Worm (Caenorhabditis elegans) whole organism, L4/young adult: ENCODE measurements around the gene M176.9.

Experiments used
- W03F9.2 ChIP-seq: fragments of 150-350 bp; optimal IDR thresholded peaks from 2 replicates; lab custom pipeline; 2014; ENCODE audit warnings: missing biosample characterization, missing genetic modification characterization
- him-1 ChIP-seq: sonication (generic microtip); optimal IDR thresholded peaks from 2 replicates; lab custom pipeline; 2016; ENCODE audit warnings: missing genotype, missing genetic modification reagents, missing genetic modification characterization, missing compliant biosample characterization

DNA sequence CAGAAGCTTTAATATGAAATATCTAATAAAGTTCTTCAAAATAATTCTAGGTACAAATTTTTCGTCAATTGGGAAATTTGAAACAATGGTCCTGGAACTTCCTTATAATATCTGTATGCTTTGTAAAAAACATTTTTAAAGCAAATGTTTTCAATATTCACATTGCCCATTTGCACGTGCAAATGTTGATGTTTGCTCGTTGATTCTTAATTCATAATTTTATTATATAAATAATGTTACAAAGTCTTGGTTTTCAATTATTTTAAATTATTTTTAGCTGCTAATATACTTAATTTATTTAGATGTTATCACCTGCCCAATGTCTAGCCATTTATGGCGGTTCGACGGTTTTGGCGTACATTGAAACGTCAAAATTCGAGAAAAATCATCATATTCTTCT is 10.6 kb upstream of the M176.9 start, which contains the start of gene M176.11:
- no peak for TF ChIP-seq W03F9.2 (tag; lab: Kevin White, UChicago)
- no peak for TF ChIP-seq him-1 (tag; lab: Kevin White, UChicago)
